Worm (Caenorhabditis elegans): ENCODE measurements around the gene C08H9.15.

DNA sequence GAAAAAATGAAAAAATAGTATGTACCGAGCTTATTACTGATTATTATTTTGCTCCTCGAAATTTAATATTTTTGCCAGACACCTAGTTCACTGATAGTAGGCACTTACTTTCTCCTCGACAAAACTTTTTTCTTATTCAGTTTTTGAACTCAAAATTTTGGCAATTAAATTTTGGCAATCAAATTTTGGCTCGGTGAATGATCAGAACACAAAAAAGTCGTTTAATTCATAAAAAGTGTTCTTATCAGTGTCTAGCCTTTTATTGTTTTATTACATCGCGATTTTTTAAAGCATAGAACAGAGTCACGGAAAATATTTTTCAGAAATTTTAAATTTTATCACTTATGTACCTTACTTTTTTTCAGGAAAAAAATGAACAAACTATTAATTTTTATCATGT is 14.2 kb downstream of the C08H9.15 start:
- no peak for TF ChIP-seq K02D7.2 (tag; optimal IDR thresholded peaks at IDR 0.05)
- TF ChIP-seq ceh-48 (tag; optimal IDR thresholded peaks at IDR 0.05) = no peak
- no peak for TF ChIP-seq ahr-1 (tag; optimal IDR thresholded peaks at IDR 0.05)
- TF ChIP-seq pqm-1 (tag; optimal IDR thresholded peaks at IDR 0.05) = no peak
- TF ChIP-seq hlh-13 (GFP tag; optimal IDR thresholded peaks at IDR 0.05) = no peak
- no peak for TF ChIP-seq pag-3 (tag; optimal IDR thresholded peaks at IDR 0.05; ENCODE audit: borderline replicate concordance)
- TF ChIP-seq lim-6 (tag; optimal IDR thresholded peaks at IDR 0.05) = no peak
- TF ChIP-seq T23F11.4 (GFP tag; optimal IDR thresholded peaks at IDR 0.05) = no peak
- no peak for TF ChIP-seq fkh-10 (GFP tag; optimal IDR thresholded peaks at IDR 0.05)
